Fruit fly (Drosophila melanogaster): Measurements from ENCODE around the gene CG17028.

- TF ChIP-seq kay (GFP tag; ENCODE audit: borderline replicate concordance) (no peak), cnc (optimal IDR thresholded peaks at IDR 0.05) (no peak), cic (GFP tag; optimal IDR thresholded peaks at IDR 0.05) (peak; percentile 95), Mnt (GFP tag; optimal IDR thresholded peaks at IDR 0.05) (no peak), Clk (GFP tag; optimal IDR thresholded peaks at IDR 0.05) (no peak), CG33017 (tag; optimal IDR thresholded peaks at IDR 0.05) (no peak)
These were observed 47.9 kb downstream of the CG17028 start for dm6 chr3L:16026065-16026789.

Measured in whole organism, adult.